Worm (Caenorhabditis elegans) whole organism, late embryonic: ENCODE data around the gene C27D9.1.

Experiments used
- ama-1 ChIP-seq: fragments of 150-350 bp; optimal IDR thresholded peaks from 2 replicates; lab custom pipeline; 2014
- ceh-24 ChIP-seq: sonication (generic microtip); optimal IDR thresholded peaks from 2 replicates; lab custom pipeline; 2016; ENCODE audit warnings: mild to moderate bottlenecking, missing genetic modification characterization, missing compliant biosample characterization

ce11 chrII:4710813-4711212 lies 42.4 kb upstream of the C27D9.1 start:
- TF ChIP-seq ama-1 (lab: Kevin White, UChicago) (no peak), ceh-24 (tag; lab: Kevin White, UChicago) (no peak)
